Worm (Caenorhabditis elegans) whole organism, midembryonic: ENCODE results near the gene C09E8.6.

Experiments used
- T22C8.4 ChIP-seq: fragments of 200-800 bp; sonication (Bioruptor generic); IDR thresholded peaks from 2 replicates; pipeline ENCODE4 v1.3.6; 2022; ENCODE audit warnings: missing genetic modification characterization, missing compliant biosample characterization
- cog-1 ChIP-seq: sonication (generic microtip); optimal IDR thresholded peaks from 2 replicates; lab custom pipeline; 2016; ENCODE audit warnings: missing genetic modification characterization, missing compliant biosample characterization
- flt-1 ChIP-seq: fragments of 200-800 bp; sonication (Bioruptor generic); IDR thresholded peaks from 2 replicates; pipeline ENCODE4 v1.3.6; 2022; ENCODE audit warnings: missing genetic modification characterization, missing compliant biosample characterization
- klf-2 ChIP-seq: fragments of 200-800 bp; sonication (Bioruptor generic); conservative IDR thresholded peaks from 2 replicates; pipeline ENCODE4 v1.3.6; 2022; ENCODE audit warnings: missing genetic modification reagents, missing genetic modification characterization, missing compliant biosample characterization
- tab-1 ChIP-seq: fragments of 200-800 bp; sonication (Bioruptor generic); IDR thresholded peaks from 2 replicates; pipeline ENCODE4 v1.3.6; 2022; ENCODE audit warnings: missing genetic modification characterization, missing compliant biosample characterization
- ztf-23 ChIP-seq: fragments of 200-800 bp; sonication (Bioruptor generic); IDR thresholded peaks from 2 replicates; pipeline ENCODE4 v1.3.6; 2022; ENCODE audit warnings: missing genetic modification reagents, missing genetic modification characterization, missing compliant biosample characterization

- no peak for TF ChIP-seq T22C8.4 (GFP tag; lab: Robert Waterston, UW)
- TF ChIP-seq tab-1 (GFP tag; lab: Robert Waterston, UW), result no peak
- TF ChIP-seq klf-2 (GFP tag; lab: Robert Waterston, UW), result no peak
- TF ChIP-seq flt-1, result no peak
- TF ChIP-seq cog-1, result no peak
- no peak for TF ChIP-seq ztf-23 (GFP tag; lab: Robert Waterston, UW)
These were observed 40.4 kb downstream of the C09E8.6 start for ce11 chrII:596702-597101.
